Worm (Caenorhabditis elegans): ENCODE data around the gene T14B4.1.

DNA sequence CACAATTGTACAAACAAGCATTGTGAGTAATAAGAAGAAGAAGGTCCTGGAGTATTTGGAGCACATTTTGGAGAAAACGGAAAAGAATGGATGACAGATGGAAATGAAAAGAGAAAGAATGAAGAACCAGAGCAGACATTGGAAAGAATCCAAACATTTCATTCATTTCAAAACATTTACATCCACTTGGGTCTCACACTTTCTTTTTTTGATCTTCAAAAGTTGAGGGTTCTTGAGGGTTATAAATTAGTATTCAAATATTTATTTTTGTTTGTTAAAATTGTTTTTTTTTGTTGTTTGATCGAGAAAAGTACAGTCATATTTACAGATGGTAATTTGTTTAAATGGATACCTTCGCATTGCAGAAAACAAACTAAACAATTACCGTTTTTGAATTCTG, 3.0 kb upstream of the T14B4.1 start, which contains the start of gene T14B4.9:
- TF ChIP-seq pes-1 (GFP tag; IDR thresholded peaks at IDR 0.05) (no peak), F13C5.2 (tag; optimal IDR thresholded peaks at IDR 0.05) (no peak), ama-1 (optimal IDR thresholded peaks at IDR 0.05) (no peak), tbx-11 (GFP tag; IDR thresholded peaks at IDR 0.05) (no peak), ets-7 (tag; optimal IDR thresholded peaks at IDR 0.05) (no peak), ceh-13 (GFP tag; optimal IDR thresholded peaks at IDR 0.05) (no peak), ceh-36 (tag; optimal IDR thresholded peaks at IDR 0.05) (no peak), hmbx-1 (tag; optimal IDR thresholded peaks at IDR 0.05) (no peak), tbx-37 (GFP tag; conservative IDR thresholded peaks at IDR 0.05) (no peak), sea-1 (GFP tag; conservative IDR thresholded peaks at IDR 0.05) (no peak), aly-1 (tag; optimal IDR thresholded peaks at IDR 0.05) (no peak), tra-4 (tag; optimal IDR thresholded peaks at IDR 0.05) (no peak)
